Fruit fly (Drosophila melanogaster): ENCODE measurements around the gene CG14421.

DNA sequence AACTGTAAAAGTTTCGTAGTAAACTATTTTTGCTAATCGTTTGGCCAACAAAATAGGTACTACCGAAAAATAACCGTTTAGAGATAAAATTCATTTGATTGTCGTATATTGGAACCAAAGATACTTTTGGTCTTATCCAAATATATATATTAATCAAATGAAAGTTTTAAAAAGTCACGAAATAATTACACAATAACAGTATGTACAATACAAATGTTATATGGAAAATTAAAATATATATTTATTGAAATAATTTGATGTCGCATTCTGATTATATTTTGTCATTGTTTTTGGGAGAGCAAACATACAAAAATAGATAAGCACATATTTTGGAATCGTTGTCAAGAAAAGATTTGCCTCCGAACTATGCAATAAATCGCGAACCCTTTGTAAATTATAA lies 2.7 kb upstream of the CG14421 start, which contains the start of gene CG14420:
- TF ChIP-seq usp (GFP tag; optimal IDR thresholded peaks at IDR 0.05) (no peak), dmrt93B (GFP tag; optimal IDR thresholded peaks at IDR 0.05) (no peak), h (GFP tag; optimal IDR thresholded peaks at IDR 0.05) (no peak), psq (GFP tag; optimal IDR thresholded peaks at IDR 0.05) (no peak), dsf (GFP tag; optimal IDR thresholded peaks at IDR 0.05; ENCODE audit: borderline replicate concordance) (no peak), N (GFP tag; optimal IDR thresholded peaks at IDR 0.05) (no peak), fru (GFP tag; optimal IDR thresholded peaks at IDR 0.05) (no peak), sv (GFP tag; optimal IDR thresholded peaks at IDR 0.05) (no peak), Hr78 (GFP tag; optimal IDR thresholded peaks at IDR 0.05) (no peak), Abd-B (GFP tag; optimal IDR thresholded peaks at IDR 0.05) (no peak)
